Worm (Caenorhabditis elegans) whole organism, L1 larva: Measurements from ENCODE around the gene oma-2.

Experiments used
- C34B4.2 ChIP-seq: sonication (generic microtip); optimal IDR thresholded peaks from 2 replicates; lab custom pipeline; 2017; ENCODE audit warnings: mild to moderate bottlenecking, missing genetic modification characterization, missing compliant biosample characterization
- F16B12.6 ChIP-seq: fragments of 150-350 bp; optimal IDR thresholded peaks from 2 replicates; lab custom pipeline; 2014; ENCODE audit warnings: missing biosample characterization, missing genetic modification characterization
- Y116A8C.19 ChIP-seq: sonication (generic microtip); optimal IDR thresholded peaks from 2 replicates; lab custom pipeline; 2016; ENCODE audit warnings: missing compliant biosample characterization, missing genetic modification characterization, borderline replicate concordance
- alr-1 ChIP-seq: fragments of 200-800 bp; sonication (Bioruptor generic); optimal IDR thresholded peaks from 2 replicates; lab custom pipeline; 2018; ENCODE audit warnings: borderline replicate concordance, mild to moderate bottlenecking, missing genetic modification characterization, missing compliant biosample characterization
- aly-2 ChIP-seq: fragments of 150-350 bp; optimal IDR thresholded peaks from 2 replicates; lab custom pipeline; 2014; ENCODE audit warnings: missing biosample characterization, missing genetic modification characterization
- ama-1 ChIP-seq: fragments of 150-350 bp; optimal IDR thresholded peaks from 2 replicates; lab custom pipeline; 2014
- blmp-1 ChIP-seq: fragments of 150-350 bp; optimal IDR thresholded peaks from 2 replicates; lab custom pipeline; 2014; ENCODE audit warnings: missing biosample characterization, missing genetic modification characterization
- efl-1 ChIP-seq, 4 experiments: fragments of 150-350 bp; optimal IDR thresholded peaks in 3 of 4; peaks in 1 of 4; 1 replicate in 1 of 4; 2 replicates in 3 of 4; lab custom pipeline; 2014; ENCODE audit warnings: missing biosample characterization in 2 of 4, missing genetic modification characterization in 2 of 4, missing genetic modification reagents in 2 of 4
- efl-3 ChIP-seq: fragments of 200-800 bp; sonication (Bioruptor generic); optimal IDR thresholded peaks from 2 replicates; lab custom pipeline; 2018; ENCODE audit warnings: mild to moderate bottlenecking, missing genetic modification characterization, missing compliant biosample characterization
- elt-2 ChIP-seq: sonication (generic microtip); optimal IDR thresholded peaks from 2 replicates; lab custom pipeline; 2016; ENCODE audit warnings: missing genetic modification characterization, mild to moderate bottlenecking, inconsistent platforms, missing compliant biosample characterization, missing genetic modification reagents
- fkh-10 ChIP-seq: sonication (generic microtip); optimal IDR thresholded peaks from 2 replicates; lab custom pipeline; 2017; ENCODE audit warnings: missing biosample characterization, missing genetic modification reagents, missing genetic modification characterization
- fkh-8 ChIP-seq: sonication (generic microtip); optimal IDR thresholded peaks from 2 replicates; lab custom pipeline; 2016; ENCODE audit warnings: mild to moderate bottlenecking, missing genetic modification characterization, missing compliant biosample characterization
- grh-1 ChIP-seq: fragments of 200-800 bp; sonication (Bioruptor generic); IDR thresholded peaks from 2 replicates; pipeline ENCODE4 v1.3.6; 2022; ENCODE audit warnings: missing genetic modification reagents, missing genetic modification characterization, missing compliant biosample characterization
- hlh-4 ChIP-seq: sonication (generic microtip); optimal IDR thresholded peaks from 2 replicates; lab custom pipeline; 2016; ENCODE audit warnings: mild to moderate bottlenecking, missing genetic modification characterization, missing compliant biosample characterization
- irx-1 ChIP-seq: sonication (generic microtip); optimal IDR thresholded peaks from 2 replicates; lab custom pipeline; 2016; ENCODE audit warnings: missing genetic modification characterization, missing compliant biosample characterization
- jun-1 ChIP-seq: fragments of 150-350 bp; optimal IDR thresholded peaks from 2 replicates; lab custom pipeline; 2014; ENCODE audit warnings: missing biosample characterization, missing genetic modification reagents, missing genetic modification characterization
- lin-14 ChIP-seq: fragments of 200-800 bp; sonication (Bioruptor generic); optimal IDR thresholded peaks from 2 replicates; lab custom pipeline; 2018; ENCODE audit warnings: mild to moderate bottlenecking, missing genetic modification characterization, moderate library complexity, missing compliant biosample characterization
- lin-35 ChIP-seq, 2 experiments: fragments of 150-350 bp; optimal IDR thresholded peaks; 2 replicates each; lab custom pipeline; 2014; ENCODE audit warnings: missing biosample characterization in 2 of 2, missing genetic modification characterization in 2 of 2, missing genetic modification reagents in 2 of 2
- lin-39 ChIP-seq: fragments of 150-350 bp; optimal IDR thresholded peaks from 2 replicates; lab custom pipeline; 2014; ENCODE audit warnings: missing biosample characterization, missing genetic modification reagents, missing genetic modification characterization
- mab-9 ChIP-seq: fragments of 200-800 bp; sonication (Bioruptor generic); IDR thresholded peaks from 2 replicates; pipeline ENCODE4 v1.3.6; 2022; ENCODE audit warnings: missing genetic modification reagents, missing genetic modification characterization, missing compliant biosample characterization
- mdl-1 ChIP-seq, 2 experiments: fragments of 150-350 bp; optimal IDR thresholded peaks; 2 replicates each; lab custom pipeline; 2014 to 2017; ENCODE audit warnings: missing biosample characterization in 2 of 2, missing genetic modification characterization in 2 of 2, inconsistent platforms in 1 of 2
- mef-2 ChIP-seq: fragments of 150-350 bp; optimal IDR thresholded peaks from 2 replicates; lab custom pipeline; 2014; ENCODE audit warnings: missing biosample characterization, missing genetic modification characterization
- mep-1 ChIP-seq: fragments of 150-350 bp; optimal IDR thresholded peaks from 2 replicates; lab custom pipeline; 2014; ENCODE audit warnings: missing biosample characterization, missing genetic modification characterization
- nhr-11 ChIP-seq: fragments of 150-350 bp; optimal IDR thresholded peaks from 2 replicates; lab custom pipeline; 2014; ENCODE audit warnings: missing biosample characterization, missing genetic modification characterization
- nhr-20 ChIP-seq: sonication (generic microtip); optimal IDR thresholded peaks from 2 replicates; lab custom pipeline; 2016; ENCODE audit warnings: mild to moderate bottlenecking, missing genetic modification characterization, missing compliant biosample characterization
- nhr-28 ChIP-seq: fragments of 150-350 bp; optimal IDR thresholded peaks from 2 replicates; lab custom pipeline; 2014; ENCODE audit warnings: missing biosample characterization, missing genetic modification characterization
- nhr-76 ChIP-seq: sonication (generic microtip); optimal IDR thresholded peaks from 2 replicates; lab custom pipeline; 2017; ENCODE audit warnings: missing biosample characterization, missing genetic modification characterization
- nhr-85 ChIP-seq: sonication (generic microtip); peaks from one replicate; lab custom pipeline; 2016; ENCODE audit warnings: missing genetic modification characterization, inconsistent platforms, missing compliant biosample characterization
- nhr-90 ChIP-seq: sonication (generic microtip); optimal IDR thresholded peaks from 2 replicates; lab custom pipeline; 2016; ENCODE audit warnings: mild to moderate bottlenecking, missing genetic modification characterization, missing compliant biosample characterization; ENCODE audit not compliant: poor library complexity
- pax-3 ChIP-seq: fragments of 200-800 bp; sonication (Bioruptor generic); optimal IDR thresholded peaks from 2 replicates; lab custom pipeline; 2018; ENCODE audit warnings: mild to moderate bottlenecking, missing genetic modification characterization, moderate library complexity, missing compliant biosample characterization
- snpc-4 ChIP-seq: fragments of 150-350 bp; optimal IDR thresholded peaks from 2 replicates; lab custom pipeline; 2014; ENCODE audit warnings: missing biosample characterization, missing genetic modification characterization
- snu-23 ChIP-seq: sonication (generic microtip); optimal IDR thresholded peaks from 2 replicates; lab custom pipeline; 2016; ENCODE audit warnings: missing genetic modification characterization, missing compliant biosample characterization
- sptf-1 ChIP-seq: fragments of 150-350 bp; optimal IDR thresholded peaks from 2 replicates; lab custom pipeline; 2014; ENCODE audit warnings: missing biosample characterization, missing genetic modification characterization
- swsn-7 ChIP-seq: sonication (generic microtip); optimal IDR thresholded peaks from 2 replicates; lab custom pipeline; 2016; ENCODE audit warnings: missing genetic modification characterization, missing compliant biosample characterization
- tbx-2 ChIP-seq: sonication (generic microtip); optimal IDR thresholded peaks from 2 replicates; lab custom pipeline; 2016; ENCODE audit warnings: missing genetic modification characterization, missing compliant biosample characterization
- unc-130 ChIP-seq: fragments of 150-350 bp; optimal IDR thresholded peaks from 2 replicates; lab custom pipeline; 2017; ENCODE audit warnings: missing biosample characterization, missing genetic modification characterization, inconsistent platforms
- unc-62 ChIP-seq: fragments of 150-350 bp; optimal IDR thresholded peaks from 2 replicates; lab custom pipeline; 2014; ENCODE audit warnings: missing biosample characterization, missing genetic modification reagents, missing genetic modification characterization
- unc-86 ChIP-seq: sonication (generic microtip); optimal IDR thresholded peaks from 2 replicates; lab custom pipeline; 2016; ENCODE audit warnings: missing genetic modification characterization, missing compliant biosample characterization
- vab-15 ChIP-seq: sonication (generic microtip); optimal IDR thresholded peaks from 2 replicates; lab custom pipeline; 2017; ENCODE audit warnings: missing genotype, mild to moderate bottlenecking, missing genetic modification characterization, missing compliant biosample characterization
- zag-1 ChIP-seq: fragments of 150-350 bp; optimal IDR thresholded peaks from 2 replicates; lab custom pipeline; 2014; ENCODE audit warnings: missing biosample characterization, missing genetic modification characterization
- zip-4 ChIP-seq: fragments of 200-800 bp; sonication (Bioruptor generic); optimal IDR thresholded peaks from 2 replicates; lab custom pipeline; 2018; ENCODE audit warnings: mild to moderate bottlenecking, missing genetic modification characterization, moderate library complexity, missing compliant biosample characterization

oma-2 gene

DNA sequence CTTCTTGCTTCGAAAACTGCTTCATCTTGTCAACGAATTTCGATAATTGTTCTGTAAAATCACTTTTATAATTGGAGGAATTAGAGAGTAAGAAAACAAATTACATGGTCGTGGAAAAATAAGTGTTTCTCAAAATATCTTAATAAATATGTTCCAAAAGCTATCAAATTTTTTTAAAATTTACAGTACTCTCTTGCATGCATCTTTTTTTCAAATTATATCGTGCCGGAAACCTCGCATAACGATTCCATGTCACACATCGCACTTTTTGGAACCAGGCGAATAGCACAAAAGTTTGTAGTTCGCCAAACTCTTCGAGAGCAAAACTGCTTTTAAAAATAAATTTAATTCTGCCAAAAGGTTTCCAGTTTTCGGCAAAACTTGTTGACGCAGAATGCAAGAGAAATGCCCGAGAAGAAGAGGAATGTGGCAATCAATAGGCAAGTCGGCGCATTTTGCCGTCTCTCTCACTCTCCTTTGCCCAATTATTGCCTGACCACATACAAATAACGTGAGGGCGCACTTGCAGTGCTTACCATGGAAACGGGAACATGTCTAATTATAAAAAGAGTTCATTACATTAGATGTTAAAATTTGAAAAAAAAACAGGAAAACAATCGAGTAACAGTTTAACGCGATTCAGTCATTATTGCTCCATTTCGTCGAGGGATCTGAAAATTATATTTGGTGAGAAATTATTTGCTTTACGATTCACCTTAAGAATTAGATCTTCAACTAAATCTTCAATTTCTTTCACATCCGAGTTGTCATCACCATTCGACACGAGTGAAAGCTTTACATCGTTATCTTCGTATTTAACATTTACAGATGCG is 21.6 kb upstream of the oma-2 start, which contains the start of gene Y97E10AR.3:
Gene Y97E10AR.3 (minus strand): TSS at position 51 of the 833 bp plus-strand sequence.
- no peak for TF ChIP-seq pax-3 (tag; lab: Kevin White, UChicago)
- TF ChIP-seq swsn-7 = no peak
- no peak for TF ChIP-seq snpc-4 (tag; lab: Kevin White, UChicago)
- no peak for TF ChIP-seq nhr-28 (tag; lab: Kevin White, UChicago)
- TF ChIP-seq efl-3 (GFP tag; lab: Kevin White, UChicago) = no peak
- no peak for TF ChIP-seq alr-1 (tag; lab: Kevin White, UChicago)
- TF ChIP-seq sptf-1 (tag; lab: Kevin White, UChicago) = no peak
- TF ChIP-seq mef-2 (tag; lab: Kevin White, UChicago) = no peak
- no peak for TF ChIP-seq nhr-20 (tag; lab: Kevin White, UChicago)
- no peak for TF ChIP-seq fkh-10

DNA sequence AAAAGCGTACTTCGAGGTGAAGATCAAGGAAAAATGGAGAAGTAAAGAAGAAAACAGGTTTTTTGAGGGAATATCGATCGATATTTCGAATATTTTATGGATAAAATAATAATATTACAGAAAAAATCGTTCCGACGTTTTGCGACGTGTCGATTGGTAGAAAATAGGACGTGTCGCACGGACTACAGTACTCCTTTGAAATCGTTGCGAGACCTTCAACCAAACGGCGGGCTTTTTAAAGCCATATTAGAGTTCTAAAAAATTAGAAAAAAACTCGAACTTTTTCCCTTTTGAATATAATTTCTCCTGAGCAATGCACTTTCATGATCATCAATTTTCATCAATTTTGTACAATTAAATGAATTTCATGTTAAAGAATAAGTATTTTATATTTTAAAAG is 19.1 kb upstream of the oma-2 start, which contains the start of gene Y97E10AR.4:
Gene Y97E10AR.4 (minus strand): TSS at position 131 of the 400 bp plus-strand sequence.
- no peak for TF ChIP-seq mef-2 (tag; lab: Kevin White, UChicago)
- TF ChIP-seq lin-39 (tag; lab: Kevin White, UChicago) = no peak
- peak; percentile 42 for TF ChIP-seq nhr-85 (tag; lab: Kevin White, UChicago)
- TF ChIP-seq irx-1 (tag; lab: Kevin White, UChicago) = no peak
- TF ChIP-seq, all 84 proteins: peak for 1

DNA sequence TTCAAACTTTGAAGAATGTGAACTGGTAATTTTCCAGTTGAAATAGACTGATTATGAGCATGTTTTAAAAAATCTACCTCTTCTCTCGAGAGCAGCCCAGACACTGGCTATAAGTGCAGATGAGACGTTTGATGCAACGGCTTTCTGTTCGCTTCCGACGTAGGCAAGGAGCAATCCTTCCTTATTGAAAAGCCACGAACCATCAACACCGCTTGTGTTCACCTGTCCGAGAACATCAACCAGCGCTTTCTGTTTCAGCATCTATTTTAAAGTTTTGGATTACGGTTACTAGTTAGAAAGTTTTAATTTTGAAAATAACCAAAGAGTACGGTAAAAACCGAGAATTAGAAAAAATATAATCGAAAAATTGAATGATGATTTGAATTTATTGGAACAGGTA is 18.4 kb upstream of the oma-2 start, which contains the start of gene lmtr-2:
Gene lmtr-2 (minus strand): TSS at position 261 of the 400 bp plus-strand sequence.
- TF ChIP-seq ama-1 (lab: Kevin White, UChicago) (peak; percentile 22), fkh-10 (no peak)

DNA sequence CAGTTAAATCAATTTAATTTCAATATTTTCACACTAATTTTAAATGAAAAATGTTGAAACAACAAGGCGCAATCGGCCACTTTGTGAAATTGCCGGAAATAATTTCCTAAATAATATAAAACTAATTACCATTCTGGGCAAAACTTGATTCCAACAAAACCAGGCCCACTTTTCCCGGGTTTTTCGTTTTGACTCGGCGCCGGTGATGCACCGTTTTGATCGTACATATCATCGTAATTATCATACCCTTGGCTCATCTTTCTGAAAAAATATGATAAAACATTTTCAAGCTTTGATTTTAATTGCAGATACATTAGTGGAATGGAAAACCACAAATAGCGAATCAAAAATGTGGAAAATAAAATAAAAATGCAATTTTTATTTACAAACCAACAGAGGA is 17.2 kb upstream of the oma-2 start, which contains the start of gene rpb-9:
Gene rpb-9 (minus strand): TSS at position 314 of the 400 bp plus-strand sequence.
- TF ChIP-seq nhr-76 (tag; lab: Kevin White, UChicago) (no peak), efl-1 (optimal IDR thresholded peaks at IDR 0.05; lab: Kevin White, UChicago) (no peak), efl-1 (GFP tag; optimal IDR thresholded peaks at IDR 0.05 in 1 of 2; lab: Kevin White, UChicago) (peak in 1 of 2 experiments; percentile 36), vab-15 (no peak), F16B12.6 (no peak), aly-2 (tag; lab: Kevin White, UChicago) (no peak), zip-4 (GFP tag; lab: Kevin White, UChicago) (no peak)

DNA sequence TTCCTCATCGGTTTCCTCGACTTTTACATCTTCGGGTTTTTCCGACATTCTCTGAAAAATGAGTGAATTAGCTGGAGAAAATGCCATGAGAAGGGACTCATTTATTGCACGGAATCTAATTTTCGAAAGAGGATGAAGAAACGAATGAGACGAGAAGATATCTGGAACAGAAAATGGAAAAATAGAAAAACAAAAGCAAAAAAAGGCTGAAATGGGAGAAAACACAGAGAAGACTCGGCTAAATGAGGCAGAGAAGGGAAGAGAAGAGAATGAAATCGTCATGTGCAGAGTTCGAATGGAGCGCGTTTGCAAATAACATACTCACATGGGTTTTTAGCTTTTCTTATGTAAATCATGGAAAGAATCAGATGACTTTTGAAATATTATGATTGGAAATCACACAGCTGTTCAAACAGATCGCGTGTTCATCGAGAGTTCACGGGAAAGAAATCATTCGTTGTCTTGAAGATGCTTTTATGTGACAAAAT is 15.3 kb upstream of the oma-2 start, which contains the start of gene Y97E10AR.6:
Gene Y97E10AR.6 (minus strand): TSS at position 51 of the 488 bp plus-strand sequence.
- TF ChIP-seq nhr-76 (tag; lab: Kevin White, UChicago) (no peak), mep-1 (tag; lab: Kevin White, UChicago) (peak; percentile 44), mab-9 (GFP tag; lab: Robert Waterston, UW) (no peak), elt-2 (no peak), unc-86 (no peak), fkh-10 (no peak), mdl-1 (tag; optimal IDR thresholded peaks at IDR 0.05; lab: Kevin White, UChicago) (peak in 1 of 2 experiments; percentile 63), lin-39 (tag; lab: Kevin White, UChicago) (no peak), ama-1 (lab: Kevin White, UChicago) (no peak), unc-62 (GFP tag; lab: Kevin White, UChicago) (no peak), alr-1 (tag; lab: Kevin White, UChicago) (no peak), hlh-4 (tag; lab: Kevin White, UChicago) (no peak), unc-130 (tag; lab: Kevin White, UChicago) (no peak), lin-35 (GFP tag; optimal IDR thresholded peaks at IDR 0.05; lab: Kevin White, UChicago) (peak; percentile 38 to 78), snpc-4 (tag; lab: Kevin White, UChicago) (peak; percentile 16), nhr-85 (tag; lab: Kevin White, UChicago) (no peak), lin-14 (GFP tag; lab: Kevin White, UChicago) (peak; percentile 54), zip-4 (GFP tag; lab: Kevin White, UChicago) (no peak), blmp-1 (peak; percentile 5), aly-2 (tag; lab: Kevin White, UChicago) (no peak), tbx-2 (tag; lab: Kevin White, UChicago) (no peak), snu-23 (GFP tag; lab: Kevin White, UChicago) (peak; percentile 36), zag-1 (no peak), grh-1 (GFP tag; lab: Robert Waterston, UW) (no peak), nhr-11 (tag; lab: Kevin White, UChicago) (no peak), Y116A8C.19 (tag; lab: Kevin White, UChicago) (no peak), fkh-8 (tag; lab: Kevin White, UChicago) (no peak), C34B4.2 (tag; lab: Kevin White, UChicago) (no peak), jun-1 (no peak), nhr-90 (no peak), vab-15 (no peak)
